Fruit fly (Drosophila melanogaster) whole organism, adult: ENCODE data around the gene CG15201.
"Not testable (repeated sequence)": the region's sequence is repeated elsewhere in the genome, so short reads cannot be mapped to it uniquely, and the experiment has no call there.

Source experiments
- CG11617 ChIP-seq: fragments of 200-800 bp; sonication (Bioruptor generic); optimal IDR thresholded peaks from 2 replicates; lab custom pipeline; 2017; ENCODE audit warnings: mild to moderate bottlenecking, missing biosample characterization, missing genetic modification reagents, missing genetic modification characterization
- CG12768 ChIP-seq: fragments of 200-800 bp; sonication (Bioruptor generic); optimal IDR thresholded peaks from 2 replicates; lab custom pipeline; 2017; ENCODE audit warnings: missing biosample characterization, missing genetic modification characterization, mild to moderate bottlenecking, moderate library complexity, missing genetic modification reagents
- CG14711 ChIP-seq: fragments of 200-800 bp; sonication (Bioruptor generic); optimal IDR thresholded peaks from 2 replicates; lab custom pipeline; 2018; ENCODE audit warnings: missing biosample characterization, mild to moderate bottlenecking, missing genetic modification characterization, moderate library complexity
- CG1620 ChIP-seq: fragments of 200-800 bp; sonication (Bioruptor generic); optimal IDR thresholded peaks from 2 replicates; lab custom pipeline; 2016; ENCODE audit warnings: missing biosample characterization, missing genetic modification characterization
- CG33017 ChIP-seq: fragments of 200-800 bp; sonication (Bioruptor generic); optimal IDR thresholded peaks from 2 replicates; lab custom pipeline; 2018; ENCODE audit warnings: missing biosample characterization, mild to moderate bottlenecking, missing genetic modification characterization, moderate library complexity
- CG5204 ChIP-seq: fragments of 200-800 bp; sonication (Bioruptor generic); optimal IDR thresholded peaks from 2 replicates; lab custom pipeline; 2016; ENCODE audit warnings: missing biosample characterization, missing genetic modification characterization
- CG7045 ChIP-seq: fragments of 200-800 bp; sonication (Bioruptor generic); optimal IDR thresholded peaks from 2 replicates; lab custom pipeline; 2017; ENCODE audit warnings: missing biosample characterization, mild to moderate bottlenecking, missing genetic modification characterization
- CG7101 ChIP-seq: fragments of 200-800 bp; sonication (Bioruptor generic); optimal IDR thresholded peaks from 2 replicates; lab custom pipeline; 2018; ENCODE audit warnings: missing biosample characterization, mild to moderate bottlenecking, missing genetic modification characterization, moderate library complexity
- Clk ChIP-seq: fragments of 200-800 bp; sonication (Bioruptor generic); optimal IDR thresholded peaks from 2 replicates; lab custom pipeline; 2017; ENCODE audit warnings: missing biosample characterization, missing genetic modification characterization
- Crg-1 ChIP-seq: fragments of 200-800 bp; sonication (Bioruptor generic); optimal IDR thresholded peaks from 2 replicates; lab custom pipeline; 2016; ENCODE audit warnings: missing biosample characterization, missing genetic modification characterization
- Hr96 ChIP-seq: fragments of 200-800 bp; sonication (Bioruptor generic); optimal IDR thresholded peaks from 2 replicates; lab custom pipeline; 2016; ENCODE audit warnings: missing biosample characterization, missing genetic modification characterization
- Mnt ChIP-seq: fragments of 200-800 bp; sonication (Bioruptor generic); optimal IDR thresholded peaks from 2 replicates; lab custom pipeline; 2016; ENCODE audit warnings: missing biosample characterization, mild to moderate bottlenecking, missing genetic modification characterization
- bab1 ChIP-seq: fragments of 200-800 bp; sonication (Bioruptor generic); optimal IDR thresholded peaks from 3 replicates; lab custom pipeline; 2019; ENCODE audit warnings: missing biosample characterization, mild to moderate bottlenecking, missing genetic modification characterization, moderate library complexity
- cic ChIP-seq: fragments of 200-800 bp; sonication (Bioruptor generic); optimal IDR thresholded peaks from 2 replicates; lab custom pipeline; 2017; ENCODE audit warnings: missing biosample characterization, mild to moderate bottlenecking, missing genetic modification characterization, moderate library complexity
- cnc ChIP-seq, 2 experiments: fragments of >200 bp; optimal IDR thresholded peaks; 2 replicates each; lab custom pipeline; 2017
- kay ChIP-seq: fragments of 200-800 bp; sonication (Bioruptor generic); peaks from one replicate; lab custom pipeline; 2016; ENCODE audit warnings: missing biosample characterization, missing genetic modification characterization, borderline replicate concordance
- ovo ChIP-seq: fragments of 200-800 bp; sonication (Bioruptor generic); optimal IDR thresholded peaks from 2 replicates; lab custom pipeline; 2016; ENCODE audit warnings: missing biosample characterization, missing genetic modification characterization
- pad ChIP-seq: fragments of 200-800 bp; sonication (Bioruptor generic); optimal IDR thresholded peaks from 3 replicates; lab custom pipeline; 2017; ENCODE audit warnings: missing biosample characterization, missing genetic modification characterization, mild to moderate bottlenecking, moderate library complexity, missing genetic modification reagents
- tj ChIP-seq: fragments of 200-800 bp; sonication (Bioruptor generic); optimal IDR thresholded peaks from 3 replicates; lab custom pipeline; 2017; ENCODE audit warnings: missing biosample characterization, mild to moderate bottlenecking, missing genetic modification characterization, moderate library complexity
- toe ChIP-seq: fragments of 200-800 bp; sonication (Bioruptor generic); optimal IDR thresholded peaks from 2 replicates; lab custom pipeline; 2016; ENCODE audit warnings: missing biosample characterization, missing genetic modification characterization

CG15201 gene

DNA sequence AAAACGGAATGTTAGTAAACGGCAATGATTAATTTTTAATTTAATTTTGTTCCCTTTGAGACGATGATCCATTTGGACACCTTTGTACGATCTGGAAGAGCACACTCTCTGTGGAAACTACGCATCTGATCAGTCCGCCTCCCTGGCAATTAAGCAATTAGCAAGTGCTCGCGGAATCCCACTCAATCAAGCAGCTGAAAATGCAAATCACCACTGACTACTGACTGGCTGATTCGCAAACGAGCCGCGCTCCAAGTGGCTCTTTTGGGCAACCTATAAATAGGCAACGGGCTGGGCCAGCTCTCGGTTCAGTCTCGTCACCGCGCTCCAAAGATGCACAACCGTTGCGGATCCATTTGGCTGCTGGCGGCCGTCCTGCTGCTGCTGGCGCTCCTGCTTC, at the start of gene CG15201:
CG15201 (plus strand) TSS at position 301 of the 400 bp plus-strand sequence.
- TF ChIP-seq Crg-1: no peak

- no peak for TF ChIP-seq Clk
- no peak for TF ChIP-seq CG7045
- TF ChIP-seq kay (GFP tag; lab: Kevin White, UChicago): no peak
- TF ChIP-seq cic: peak; percentile 15
- TF ChIP-seq Mnt (GFP tag; lab: Kevin White, UChicago): peak; percentile 55
- TF ChIP-seq cnc (optimal IDR thresholded peaks at IDR 0.05; lab: Kevin White, UChicago): no peak
- TF ChIP-seq Crg-1: no peak
- no peak for TF ChIP-seq tj (GFP tag; lab: Kevin White, UChicago)
- TF ChIP-seq CG14711 (tag; lab: Kevin White, UChicago): no peak
- TF ChIP-seq CG12768: no peak
- TF ChIP-seq ovo (GFP tag; lab: Kevin White, UChicago): no peak
- no peak for TF ChIP-seq Hr96
- no peak for TF ChIP-seq CG11617 (GFP tag; lab: Kevin White, UChicago)
Observed at dm6 chrX:11095276-11095675, 48.6 kb upstream of the CG15201 start.

DNA sequence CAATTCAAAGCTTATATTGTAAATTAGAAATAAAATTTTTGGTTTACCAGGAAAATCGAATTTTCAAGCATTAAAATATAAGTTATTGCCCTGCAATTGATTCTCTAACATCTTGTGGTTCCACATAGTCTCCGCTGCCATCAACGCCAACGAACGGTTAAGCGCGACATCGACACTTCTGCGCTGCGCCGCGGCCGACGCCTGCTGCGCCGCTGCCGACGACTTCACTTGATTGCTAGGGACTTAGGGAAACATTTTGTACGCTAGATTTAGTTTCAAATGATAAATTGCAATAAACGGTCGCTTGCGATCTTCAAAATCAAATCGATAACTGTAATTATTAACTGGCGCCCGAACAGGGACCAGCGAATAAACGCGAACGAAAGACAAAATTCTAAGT, 47.9 kb upstream of the CG15201 start, which contains the start of gene CG42249:
CG42249 (plus strand) TSS at position 301 of the 400 bp plus-strand sequence.
- TF ChIP-seq cic; CG5204 (GFP tag; lab: Kevin White, UChicago); bab1 (GFP tag; lab: Kevin White, UChicago): not testable (repeated sequence)

dm6 chrX:11108148-11108844, 35.6 kb upstream of the CG15201 start, which contains the start of gene Hsp60A:
Gene Hsp60A (plus strand): TSS chrX:11108482.
- TF ChIP-seq kay (GFP tag; lab: Kevin White, UChicago) (no peak), CG12768 (no peak), pad (GFP tag; lab: Kevin White, UChicago) (peak; percentile 37), Mnt (GFP tag; lab: Kevin White, UChicago) (no peak), ovo (GFP tag; lab: Kevin White, UChicago) (peak; percentile 61), CG5204 (GFP tag; lab: Kevin White, UChicago) (no peak), CG1620 (GFP tag; lab: Kevin White, UChicago) (peak; percentile 73), toe (GFP tag; lab: Kevin White, UChicago) (peak; percentile 33), tj (GFP tag; lab: Kevin White, UChicago) (peak; percentile 47), CG33017 (tag; lab: Kevin White, UChicago) (peak; percentile 12), CG11617 (GFP tag; lab: Kevin White, UChicago) (no peak), Crg-1 (peak; percentile 14), CG14711 (tag; lab: Kevin White, UChicago) (peak; percentile 58), cnc (optimal IDR thresholded peaks at IDR 0.05; lab: Kevin White, UChicago) (no peak), cic (peak; percentile 3), Clk (no peak), Hr96 (peak; percentile 56), CG7045 (no peak), CG7101 (tag; lab: Kevin White, UChicago) (peak; percentile 76), bab1 (GFP tag; lab: Kevin White, UChicago) (peak; percentile 84)

dm6 chrX:11108845-11109450, 35.0 kb upstream of the CG15201 start:
- TF ChIP-seq Crg-1 (peak; percentile 20), cnc (optimal IDR thresholded peaks at IDR 0.05; lab: Kevin White, UChicago) (no peak), CG7045 (no peak), Clk (no peak), Mnt (GFP tag; lab: Kevin White, UChicago) (peak; percentile 100), pad (GFP tag; lab: Kevin White, UChicago) (peak; percentile 2), CG33017 (tag; lab: Kevin White, UChicago) (peak; percentile 22), tj (GFP tag; lab: Kevin White, UChicago) (no peak), ovo (GFP tag; lab: Kevin White, UChicago) (no peak), CG7101 (tag; lab: Kevin White, UChicago) (peak; percentile 2), CG11617 (GFP tag; lab: Kevin White, UChicago) (peak; percentile 12), bab1 (GFP tag; lab: Kevin White, UChicago) (no peak), CG14711 (tag; lab: Kevin White, UChicago) (peak; percentile 36)

DNA sequence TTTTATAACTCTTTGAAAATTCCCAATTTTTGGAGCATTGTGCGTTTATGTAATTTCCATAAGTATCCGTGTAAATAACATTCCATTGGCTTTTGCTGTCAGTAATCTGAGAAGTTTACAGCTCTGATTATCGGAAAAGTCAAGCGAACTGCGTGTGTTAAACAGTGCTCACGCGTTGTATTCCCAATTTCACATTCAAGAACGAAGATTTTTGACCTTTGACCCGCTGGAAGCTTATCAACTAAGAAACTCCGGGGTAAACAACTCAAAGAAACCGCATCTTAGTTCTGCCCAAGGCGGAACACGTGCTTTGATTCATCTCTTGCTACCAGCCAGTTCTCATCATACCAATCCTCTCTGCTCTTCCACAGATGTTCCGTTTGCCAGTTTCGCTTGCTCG, 34.2 kb upstream of the CG15201 start:
- TF ChIP-seq CG12768: no peak
- no peak for TF ChIP-seq CG11617 (GFP tag; lab: Kevin White, UChicago)
- TF ChIP-seq CG5204 (GFP tag; lab: Kevin White, UChicago): no peak
- no peak for TF ChIP-seq CG1620 (GFP tag; lab: Kevin White, UChicago)
- no peak for TF ChIP-seq Mnt (GFP tag; lab: Kevin White, UChicago)
- TF ChIP-seq Hr96: no peak
- TF ChIP-seq cic: no peak
- no peak for TF ChIP-seq Crg-1
- TF ChIP-seq CG7101 (tag; lab: Kevin White, UChicago): no peak
- TF ChIP-seq pad (GFP tag; lab: Kevin White, UChicago): no peak
- no peak for TF ChIP-seq toe (GFP tag; lab: Kevin White, UChicago)
- no peak for TF ChIP-seq kay (GFP tag; lab: Kevin White, UChicago)
- no peak for TF ChIP-seq ovo (GFP tag; lab: Kevin White, UChicago)
- no peak for TF ChIP-seq CG7045
